Fruit fly (Drosophila melanogaster): ENCODE measurements around the gene CG17648.

The CG17648 gene

dm6 chr2L:1737057-1737581, 15.0 kb upstream of the CG17648 start (continued):
- peak; percentile 93 for TF ChIP-seq Hr3 (GFP tag; optimal IDR thresholded peaks at IDR 0.05)
- peak in 1 of 3 experiments; percentile 26 for TF ChIP-seq Stat92E (GFP tag; optimal IDR thresholded peaks at IDR 0.05)
- peak; percentile 69; the same call in 1 of the 2 replicates for TF ChIP-seq Oaz (GFP tag; IDR thresholded peaks at IDR 0.05)
- peak; percentile 62 for TF ChIP-seq CG9817 (tag; optimal IDR thresholded peaks at IDR 0.05)
- TF ChIP-seq CG7963 (GFP tag; IDR thresholded peaks at IDR 0.05; ENCODE audit: partially characterized antibody) = peak; percentile 9; the same call in 1 of the 3 replicates
- peak; percentile 98 for TF ChIP-seq Med (GFP tag)
- peak; percentile 53 for TF ChIP-seq vfl (GFP tag; optimal IDR thresholded peaks at IDR 0.05)
- TF ChIP-seq bcd (GFP tag; optimal IDR thresholded peaks at IDR 0.05) = peak; percentile 87
- peak; percentile 84 for TF ChIP-seq CG15269 (tag; optimal IDR thresholded peaks at IDR 0.05)
- no peak for TF ChIP-seq br (optimal IDR thresholded peaks at IDR 0.05)
- TF ChIP-seq Nf-YB (GFP tag; optimal IDR thresholded peaks at IDR 0.05) = peak; percentile 65
- peak; percentile 73 for TF ChIP-seq CG10274 (GFP tag; optimal IDR thresholded peaks at IDR 0.05)
- TF ChIP-seq unc-4 (GFP tag; IDR thresholded peaks at IDR 0.05; ENCODE audit: partially characterized antibody) = 0 out of 2 replicates have a peak, but pooled peaks have one; percentile 32
- TF ChIP-seq salm (tag; optimal IDR thresholded peaks at IDR 0.05) = peak; percentile 64
- peak; percentile 80 for TF ChIP-seq maf-S (GFP tag; optimal IDR thresholded peaks at IDR 0.05)
- peak; percentile 35 for TF ChIP-seq CG4707 (GFP tag; optimal IDR thresholded peaks at IDR 0.05)
- TF ChIP-seq Bdp1 (GFP tag; optimal IDR thresholded peaks at IDR 0.05) = peak; percentile 77
- peak; percentile 66 for TF ChIP-seq CG6813 (GFP tag; optimal IDR thresholded peaks at IDR 0.05)
- peak; percentile 77 for TF ChIP-seq CG6254 (GFP tag; optimal IDR thresholded peaks at IDR 0.05)
- TF ChIP-seq CG8089 (GFP tag; optimal IDR thresholded peaks at IDR 0.05) = peak; percentile 89
- TF ChIP-seq Dfd (GFP tag; optimal IDR thresholded peaks at IDR 0.05) = no peak
- TF ChIP-seq crp (GFP tag; optimal IDR thresholded peaks at IDR 0.05) = peak in 1 of 2 experiments; percentile 53
- peak; percentile 77 for TF ChIP-seq CG17328 (GFP tag; IDR thresholded peaks at IDR 0.05)
- TF ChIP-seq Mrtf (GFP tag; IDR thresholded peaks at IDR 0.05) = peak; percentile 55; the same call in 1 of the 3 replicates
- TF ChIP-seq croc (GFP tag; conservative IDR thresholded peaks at IDR 0.05) = peak; percentile 78
- no peak for TF ChIP-seq kni (GFP tag; optimal IDR thresholded peaks at IDR 0.05)
- TF ChIP-seq CG4424 (GFP tag; optimal IDR thresholded peaks at IDR 0.05) = peak; percentile 88
- peak; percentile 89 for TF ChIP-seq CG4404 (GFP tag; IDR thresholded peaks at IDR 0.05)
- TF ChIP-seq seq (GFP tag; IDR thresholded peaks at IDR 0.05) = peak; percentile 88
- TF ChIP-seq CG2202 (tag; optimal IDR thresholded peaks at IDR 0.05) = peak; percentile 69
- TF ChIP-seq p53 (GFP tag; optimal IDR thresholded peaks at IDR 0.05) = peak; percentile 30
- no peak for TF ChIP-seq vnd (GFP tag; IDR thresholded peaks at IDR 0.05; ENCODE audit: partially characterized antibody)
- TF ChIP-seq CG16779 (GFP tag; IDR thresholded peaks at IDR 0.05) = 0 out of 2 replicates have a peak, but pooled peaks have one; percentile 32
- peak; percentile 12 for TF ChIP-seq nom (GFP tag; optimal IDR thresholded peaks at IDR 0.05)
- TF ChIP-seq CrebB (tag; optimal IDR thresholded peaks at IDR 0.05) = peak; percentile 63
- peak; percentile 60 for TF ChIP-seq sim (GFP tag; IDR thresholded peaks at IDR 0.05)
- TF ChIP-seq BtbVII (GFP tag; optimal IDR thresholded peaks at IDR 0.05) = peak; percentile 76
- TF ChIP-seq Sox102F (GFP tag; optimal IDR thresholded peaks at IDR 0.05) = peak; percentile 96
- TF ChIP-seq lov (optimal IDR thresholded peaks at IDR 0.05) = no peak
- TF ChIP-seq lov (GFP tag; IDR thresholded peaks at IDR 0.05) = peak; percentile 78; the same call in 2 of the 3 replicates
- TF ChIP-seq pho (GFP tag; optimal IDR thresholded peaks at IDR 0.05) = peak; percentile 86
- peak; percentile 88 for TF ChIP-seq CG32772 (GFP tag; IDR thresholded peaks at IDR 0.05)
- TF ChIP-seq zen (tag; optimal IDR thresholded peaks at IDR 0.05) = peak; percentile 82
- TF ChIP-seq CG7271 (tag; optimal IDR thresholded peaks at IDR 0.05) = peak; percentile 40
- peak; percentile 84 for TF ChIP-seq CG9876 (GFP tag; optimal IDR thresholded peaks at IDR 0.05)
- peak; percentile 85 for TF ChIP-seq dysf (GFP tag; IDR thresholded peaks at IDR 0.05)
- peak; percentile 64 for TF ChIP-seq CG7372 (GFP tag; IDR thresholded peaks at IDR 0.05)
- TF ChIP-seq Mad (GFP tag; optimal IDR thresholded peaks at IDR 0.05) = peak; percentile 86
- peak; percentile 31 for TF ChIP-seq CG12299 (tag; optimal IDR thresholded peaks at IDR 0.05)
- TF ChIP-seq CG5953 (GFP tag; IDR thresholded peaks at IDR 0.05) = peak; percentile 71; the same call in 1 of the 2 replicates
